Fruit fly (Drosophila melanogaster): ENCODE data around the gene dlg1.

dm6 chrX:11379139-11379538 lies 9.7 kb downstream of the dlg1 start:
- TF ChIP-seq CG1621 (tag; optimal IDR thresholded peaks at IDR 0.05) (no peak), Eip93F (GFP tag; optimal IDR thresholded peaks at IDR 0.05) (no peak), salr (GFP tag; optimal IDR thresholded peaks at IDR 0.05) (no peak), dsx (GFP tag; optimal IDR thresholded peaks at IDR 0.05; ENCODE audit: poor library complexity, severe bottlenecking) (peak; percentile 21), CG9139 (GFP tag; optimal IDR thresholded peaks at IDR 0.05) (no peak), CG16779 (tag; optimal IDR thresholded peaks at IDR 0.05) (no peak), pdm3 (GFP tag; optimal IDR thresholded peaks at IDR 0.05) (peak; percentile 27), CG8632 (GFP tag; optimal IDR thresholded peaks at IDR 0.05) (no peak), spab (GFP tag; optimal IDR thresholded peaks at IDR 0.05) (no peak), Gug (GFP tag; IDR thresholded peaks at IDR 0.05) (no peak), CG34406 (GFP tag; optimal IDR thresholded peaks at IDR 0.05) (peak; percentile 9)

Measured in whole organism, prepupa.